Worm (Caenorhabditis elegans) whole organism, L4 larva: ENCODE results near the gene T13A10.64.

Experiments
- F26F4.8 ChIP-seq: fragments of 200-800 bp; sonication (Bioruptor generic); conservative IDR thresholded peaks from 2 replicates; pipeline ENCODE4 v1.3.6; 2022; ENCODE audit warnings: missing genetic modification characterization, missing compliant biosample characterization
- R02D3.7 ChIP-seq: fragments of 150-350 bp; sonication (generic microtip); optimal IDR thresholded peaks from 3 replicates; lab custom pipeline; 2014; ENCODE audit warnings: missing biosample characterization, missing genetic modification characterization
- T20F7.1 ChIP-seq: fragments of 200-800 bp; sonication (Bioruptor generic); optimal IDR thresholded peaks from 2 replicates; lab custom pipeline; 2018; ENCODE audit warnings: mild to moderate bottlenecking, missing genetic modification characterization, missing compliant biosample characterization
- T26A8.4 ChIP-seq: fragments of 200-800 bp; sonication (Bioruptor generic); IDR thresholded peaks from 2 replicates; pipeline ENCODE4 v1.3.6; 2022; ENCODE audit warnings: missing genetic modification characterization, missing compliant biosample characterization
- Y105C5A.15 ChIP-seq: fragments of 200-800 bp; sonication (Bioruptor generic); IDR thresholded peaks from 2 replicates; pipeline ENCODE4 v1.3.6; 2022; ENCODE audit warnings: missing genetic modification characterization, missing compliant biosample characterization
- Y48G9A.11 ChIP-seq: fragments of 200-800 bp; sonication (Bioruptor generic); IDR thresholded peaks from 2 replicates; pipeline ENCODE4 v1.3.6; 2022; ENCODE audit warnings: missing genetic modification reagents, missing genetic modification characterization, missing compliant biosample characterization
- Y75B8A.6 ChIP-seq: fragments of 200-800 bp; sonication (Bioruptor generic); IDR thresholded peaks from 2 replicates; pipeline ENCODE4 v1.3.6; 2022; ENCODE audit warnings: missing genetic modification reagents, missing genetic modification characterization, missing compliant biosample characterization
- ZK337.2 ChIP-seq: fragments of 200-800 bp; sonication (Bioruptor generic); IDR thresholded peaks from 2 replicates; pipeline ENCODE4 v1.3.6; 2022; ENCODE audit warnings: missing genetic modification reagents, missing genetic modification characterization, missing compliant biosample characterization
- aha-1 ChIP-seq: fragments of 150-350 bp; peaks from one replicate; lab custom pipeline; 2014; ENCODE audit warnings: missing biosample characterization, missing genetic modification characterization
- ama-1 ChIP-seq: fragments of 150-350 bp; optimal IDR thresholded peaks from 2 replicates; lab custom pipeline; 2014; ENCODE audit warnings: inconsistent platforms, mixed read lengths
- arid-1 ChIP-seq: fragments of 200-800 bp; sonication (Bioruptor generic); conservative IDR thresholded peaks from 2 replicates; pipeline ENCODE4 v1.3.6; 2022; ENCODE audit warnings: missing genetic modification reagents, missing genetic modification characterization, missing compliant biosample characterization
- ceh-28 ChIP-seq: fragments of 150-350 bp; optimal IDR thresholded peaks from 2 replicates; lab custom pipeline; 2014; ENCODE audit warnings: missing biosample characterization, missing genetic modification reagents, missing genetic modification characterization
- ceh-32 ChIP-seq: sonication (generic microtip); optimal IDR thresholded peaks from 2 replicates; lab custom pipeline; 2016; ENCODE audit warnings: mild to moderate bottlenecking, missing genetic modification characterization, missing compliant biosample characterization; ENCODE audit not compliant: poor library complexity
- ceh-44 ChIP-seq: fragments of 200-800 bp; sonication (Bioruptor generic); IDR thresholded peaks from 2 replicates; pipeline ENCODE4 v1.3.6; 2022; ENCODE audit warnings: missing genetic modification reagents, missing genetic modification characterization, missing compliant biosample characterization
- ceh-62 ChIP-seq: sonication (generic microtip); optimal IDR thresholded peaks from 2 replicates; lab custom pipeline; 2017; ENCODE audit warnings: missing biosample characterization, missing genetic modification characterization
- ceh-82 ChIP-seq: sonication (generic microtip); optimal IDR thresholded peaks from 2 replicates; lab custom pipeline; 2017; ENCODE audit warnings: missing biosample characterization, missing genetic modification characterization
- ces-1 ChIP-seq: fragments of 150-350 bp; sonication (generic microtip); optimal IDR thresholded peaks from 4 replicates; lab custom pipeline; 2014; ENCODE audit warnings: missing biosample characterization, missing genetic modification reagents, missing genetic modification characterization
- daf-19 ChIP-seq: fragments of 200-800 bp; sonication (Bioruptor generic); conservative IDR thresholded peaks from 2 replicates; pipeline ENCODE4 v1.3.6; 2022; ENCODE audit warnings: missing genetic modification characterization, missing compliant biosample characterization
- duxl-1 ChIP-seq: sonication (generic microtip); optimal IDR thresholded peaks from 2 replicates; lab custom pipeline; 2016; ENCODE audit warnings: mild to moderate bottlenecking, missing genetic modification characterization, moderate library complexity, missing compliant biosample characterization; ENCODE audit not compliant: poor library complexity
- dve-1 ChIP-seq: sonication (generic microtip); optimal IDR thresholded peaks from 2 replicates; lab custom pipeline; 2017; ENCODE audit warnings: antibody characterized with exemption, mild to moderate bottlenecking, missing genetic modification characterization, missing compliant biosample characterization; ENCODE audit not compliant: insufficient read depth
- egl-43 ChIP-seq: fragments of 200-800 bp; sonication (Bioruptor generic); IDR thresholded peaks from 2 replicates; pipeline ENCODE4 v1.3.6; 2022; ENCODE audit warnings: missing genetic modification reagents, missing genetic modification characterization, missing compliant biosample characterization
- fkh-10 ChIP-seq: fragments of 150-350 bp; optimal IDR thresholded peaks from 2 replicates; lab custom pipeline; 2014; ENCODE audit warnings: missing biosample characterization, missing genetic modification reagents, missing genetic modification characterization
- fos-1 ChIP-seq: fragments of 150-350 bp; optimal IDR thresholded peaks from 2 replicates; lab custom pipeline; 2014; ENCODE audit warnings: missing biosample characterization, missing genetic modification characterization
- gei-8 ChIP-seq: fragments of 200-800 bp; sonication (Bioruptor generic); optimal IDR thresholded peaks from 2 replicates; lab custom pipeline; 2018; ENCODE audit warnings: mild to moderate bottlenecking, missing genetic modification characterization, missing compliant biosample characterization
- jun-1 ChIP-seq: fragments of 150-350 bp; optimal IDR thresholded peaks from 2 replicates; lab custom pipeline; 2014; ENCODE audit warnings: missing biosample characterization, missing genetic modification reagents, missing genetic modification characterization
- lin-1 ChIP-seq: fragments of 200-800 bp; sonication (Bioruptor generic); IDR thresholded peaks from 2 replicates; pipeline ENCODE4 v1.3.6; 2022; ENCODE audit warnings: missing genetic modification reagents, missing genetic modification characterization, missing compliant biosample characterization
- lin-13 ChIP-seq: fragments of 150-350 bp; optimal IDR thresholded peaks from 2 replicates; lab custom pipeline; 2014; ENCODE audit warnings: missing biosample characterization, missing genetic modification reagents, missing genetic modification characterization
- lir-3 ChIP-seq: sonication (generic microtip); optimal IDR thresholded peaks from 2 replicates; lab custom pipeline; 2016; ENCODE audit warnings: mild to moderate bottlenecking, missing genetic modification characterization, missing compliant biosample characterization
- madf-5 ChIP-seq, 2 experiments: fragments of 200-800 bp; sonication (Bioruptor generic); IDR thresholded peaks; 2 replicates each; pipeline ENCODE4 v1.3.6; 2022; ENCODE audit warnings: missing compliant biosample characterization in 2 of 2, missing genetic modification characterization in 2 of 2
- mes-2 ChIP-seq: sonication (generic microtip); optimal IDR thresholded peaks from 2 replicates; lab custom pipeline; 2016; ENCODE audit warnings: missing genotype, mild to moderate bottlenecking, missing genetic modification characterization, missing compliant biosample characterization; ENCODE audit not compliant: poor library complexity, severe bottlenecking
- nhr-102 ChIP-seq: sonication (generic microtip); optimal IDR thresholded peaks from 2 replicates; lab custom pipeline; 2016; ENCODE audit warnings: mild to moderate bottlenecking, missing genetic modification characterization, moderate library complexity, missing compliant biosample characterization
- nhr-11 ChIP-seq: fragments of 150-350 bp; optimal IDR thresholded peaks from 2 replicates; lab custom pipeline; 2014; ENCODE audit warnings: missing biosample characterization, missing genetic modification characterization
- nhr-237 ChIP-seq: sonication (generic microtip); optimal IDR thresholded peaks from 2 replicates; lab custom pipeline; 2017; ENCODE audit warnings: missing biosample characterization, missing genetic modification characterization
- nhr-25 ChIP-seq: sonication (generic microtip); optimal IDR thresholded peaks from 2 replicates; lab custom pipeline; 2017; ENCODE audit warnings: missing genetic modification characterization, mild to moderate bottlenecking, missing compliant biosample characterization, antibody characterized with exemption, moderate library complexity, borderline replicate concordance; ENCODE audit not compliant: insufficient read depth
- nhr-41 ChIP-seq: fragments of 200-800 bp; sonication (Bioruptor generic); IDR thresholded peaks from 2 replicates; pipeline ENCODE4 v1.3.6; 2022; ENCODE audit warnings: missing genetic modification reagents, missing genetic modification characterization, missing compliant biosample characterization
- nhr-42 ChIP-seq: fragments of 200-800 bp; sonication (Bioruptor generic); IDR thresholded peaks from 2 replicates; pipeline ENCODE4 v1.3.6; 2022; ENCODE audit warnings: missing genetic modification characterization, missing compliant biosample characterization
- nhr-48 ChIP-seq: sonication (generic microtip); optimal IDR thresholded peaks from 2 replicates; lab custom pipeline; 2016; ENCODE audit warnings: mild to moderate bottlenecking, missing genetic modification characterization, missing compliant biosample characterization
- nhr-6 ChIP-seq: fragments of 150-350 bp; optimal IDR thresholded peaks from 2 replicates; lab custom pipeline; 2014; ENCODE audit warnings: missing biosample characterization, missing genetic modification characterization
- nhr-76 ChIP-seq: fragments of 150-350 bp; optimal IDR thresholded peaks from 2 replicates; lab custom pipeline; 2014; ENCODE audit warnings: missing biosample characterization, missing genetic modification characterization
- pha-4 ChIP-seq, 2 experiments: fragments of 150-350 bp in 1 of 2; fragments of 200-800 bp in 1 of 2; sonication (Bioruptor generic) in 1 of 2; IDR thresholded peaks in 1 of 2; optimal IDR thresholded peaks in 1 of 2; 2 replicates each; pipeline versions ENCODE4 v1.3.6 to Lab custom; 2014 to 2022; ENCODE audit warnings: missing genetic modification characterization in 2 of 2, missing genetic modification reagents in 2 of 2, missing biosample characterization in 1 of 2, missing compliant biosample characterization in 1 of 2
- saeg-2 ChIP-seq: fragments of 200-800 bp; sonication (Bioruptor generic); IDR thresholded peaks from 2 replicates; pipeline ENCODE4 v1.3.6; 2022; ENCODE audit warnings: missing genetic modification reagents, missing genetic modification characterization, missing compliant biosample characterization
- sdz-12 ChIP-seq: fragments of 200-800 bp; sonication (Bioruptor generic); optimal IDR thresholded peaks from 2 replicates; lab custom pipeline; 2018; ENCODE audit warnings: mild to moderate bottlenecking, missing genetic modification characterization, missing compliant biosample characterization
- snpc-4 ChIP-seq: fragments of 150-350 bp; optimal IDR thresholded peaks from 2 replicates; lab custom pipeline; 2014; ENCODE audit warnings: missing biosample characterization, missing genetic modification characterization
- spr-3 ChIP-seq: fragments of 200-800 bp; sonication (Bioruptor generic); optimal IDR thresholded peaks from 2 replicates; lab custom pipeline; 2018; ENCODE audit warnings: mild to moderate bottlenecking, missing genetic modification characterization, missing compliant biosample characterization
- tag-97 ChIP-seq: fragments of 200-800 bp; sonication (Bioruptor generic); IDR thresholded peaks from 2 replicates; pipeline ENCODE4 v1.3.6; 2022; ENCODE audit warnings: missing genetic modification characterization, missing compliant biosample characterization
- unc-130 ChIP-seq: sonication (generic microtip); optimal IDR thresholded peaks from 2 replicates; lab custom pipeline; 2016; ENCODE audit warnings: missing genetic modification reagents, missing genetic modification characterization, missing compliant biosample characterization
- vab-7 ChIP-seq: fragments of 200-800 bp; sonication (Bioruptor generic); IDR thresholded peaks from 2 replicates; pipeline ENCODE4 v1.3.6; 2022; ENCODE audit warnings: missing genetic modification reagents, missing genetic modification characterization, missing compliant biosample characterization
- zip-2 ChIP-seq: fragments of 150-350 bp; optimal IDR thresholded peaks from 2 replicates; lab custom pipeline; 2014; ENCODE audit warnings: missing biosample characterization, missing genetic modification characterization
- ztf-7 ChIP-seq: fragments of 150-350 bp; optimal IDR thresholded peaks from 2 replicates; lab custom pipeline; 2014; ENCODE audit warnings: missing biosample characterization, missing genetic modification characterization

Gene T13A10.64

DNA sequence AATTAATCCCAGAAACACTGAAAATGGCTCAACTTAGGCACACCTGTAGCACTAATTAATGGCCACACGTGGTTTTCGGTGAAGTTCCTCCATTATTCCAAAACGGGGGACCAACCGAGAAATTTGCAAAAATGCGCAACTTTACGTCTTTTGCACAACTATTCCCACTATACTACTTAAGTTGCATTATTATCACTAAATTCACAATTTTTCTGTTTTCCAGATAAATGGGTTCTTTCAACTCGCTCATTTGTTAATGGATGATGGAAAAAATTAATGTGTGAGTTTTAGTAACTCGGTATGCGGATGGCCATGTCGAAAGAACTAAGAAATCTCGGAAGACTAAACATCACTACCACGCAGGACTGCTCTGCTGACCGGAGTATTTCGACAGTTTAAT is at the start of gene T13A10.64:
TSS of gene T13A10.64 (plus strand) at position 301 of the 400 bp plus-strand sequence.
- TF ChIP-seq ama-1 = no peak
- TF ChIP-seq saeg-2 (GFP tag; lab: Robert Waterston, UW) = no peak
- TF ChIP-seq Y75B8A.6 (GFP tag; lab: Robert Waterston, UW) = no peak
- TF ChIP-seq lir-3 (tag; lab: Kevin White, UChicago) = no peak
- no peak for TF ChIP-seq madf-5 (GFP tag; IDR thresholded peaks at IDR 0.05; lab: Robert Waterston, UW)
- no peak for TF ChIP-seq nhr-6 (tag; lab: Kevin White, UChicago)
- TF ChIP-seq T26A8.4 (GFP tag; lab: Robert Waterston, UW) = no peak
- no peak for TF ChIP-seq arid-1
- TF ChIP-seq Y105C5A.15 (GFP tag; lab: Robert Waterston, UW) = no peak
- TF ChIP-seq dve-1 (tag; lab: Kevin White, UChicago) = no peak
- no peak for TF ChIP-seq Y48G9A.11 (GFP tag; lab: Robert Waterston, UW)
- TF ChIP-seq aha-1 (tag; lab: Kevin White, UChicago) = no peak
- no peak for TF ChIP-seq nhr-25
- TF ChIP-seq snpc-4 = no peak
- no peak for TF ChIP-seq ceh-32 (tag; lab: Kevin White, UChicago)
- no peak for TF ChIP-seq lin-1 (GFP tag; lab: Robert Waterston, UW)
- TF ChIP-seq ceh-82 (tag; lab: Kevin White, UChicago) = no peak
- no peak for TF ChIP-seq nhr-237 (tag; lab: Kevin White, UChicago)
- no peak for TF ChIP-seq unc-130 (GFP tag; lab: Kevin White, UChicago)
- no peak for TF ChIP-seq daf-19 (GFP tag; lab: Robert Waterston, UW)

DNA sequence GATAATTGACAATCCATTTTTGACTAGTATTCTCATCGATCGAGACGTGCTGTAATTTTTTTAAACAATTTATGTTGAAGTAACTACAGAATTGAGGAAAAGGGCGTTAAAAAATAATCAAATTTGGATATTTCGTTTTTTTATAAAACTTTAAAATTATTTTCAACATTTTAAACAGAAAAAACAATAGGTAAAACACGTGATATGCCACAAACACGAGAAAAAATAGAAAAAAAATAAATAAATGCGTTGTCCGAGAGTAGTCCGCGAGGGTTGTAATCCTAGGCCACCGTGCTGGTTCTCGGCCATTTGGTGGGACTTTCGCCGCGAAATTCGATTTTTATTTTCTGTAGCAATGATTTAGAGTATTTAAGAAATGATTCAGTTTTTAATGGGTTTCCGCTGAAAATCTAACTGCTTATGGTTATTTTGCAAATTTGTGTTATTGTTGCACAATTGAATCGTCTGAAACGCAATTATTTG is 48.4 kb upstream of the T13A10.64 start, which contains the start of gene C49A9.10:
TSS of gene C49A9.10 (minus strand) at position 51 of the 483 bp plus-strand sequence.
- TF ChIP-seq fkh-10 (GFP tag; lab: Kevin White, UChicago) = peak; percentile 27
- TF ChIP-seq nhr-42 = no peak
- no peak for TF ChIP-seq ceh-28 (tag; lab: Kevin White, UChicago)
- TF ChIP-seq duxl-1 (tag; lab: Kevin White, UChicago) = peak; percentile 69
- TF ChIP-seq nhr-41 (GFP tag; lab: Robert Waterston, UW) = no peak
- TF ChIP-seq sdz-12 (GFP tag; lab: Kevin White, UChicago) = no peak
- TF ChIP-seq F26F4.8 = no peak
- no peak for TF ChIP-seq spr-3 (GFP tag; lab: Kevin White, UChicago)
- no peak for TF ChIP-seq egl-43 (GFP tag; lab: Robert Waterston, UW)
- TF ChIP-seq jun-1 (tag; lab: Kevin White, UChicago) = no peak
- peak; percentile 3 for TF ChIP-seq nhr-11 (tag; lab: Kevin White, UChicago)
- no peak for TF ChIP-seq R02D3.7
- 0 out of 2 replicates have a peak, but pooled peaks have one; percentile 43 for TF ChIP-seq pha-4 (GFP tag; IDR thresholded peaks at IDR 0.05; lab: Robert Waterston, UW)
- TF ChIP-seq pha-4 (tag; optimal IDR thresholded peaks at IDR 0.05; lab: Kevin White, UChicago) = peak; percentile 36
- no peak for TF ChIP-seq tag-97 (GFP tag; lab: Robert Waterston, UW)
- no peak for TF ChIP-seq Y105C5A.15 (GFP tag; lab: Robert Waterston, UW)
- no peak for TF ChIP-seq fos-1 (tag; lab: Kevin White, UChicago)
- no peak for TF ChIP-seq ceh-62 (tag; lab: Kevin White, UChicago)
- TF ChIP-seq ceh-44 (GFP tag; lab: Robert Waterston, UW) = peak; percentile 52; the same call in 1 of the 2 replicates
- peak; percentile 36 for TF ChIP-seq lin-13
- TF ChIP-seq nhr-76 = no peak
- peak; percentile 52 for TF ChIP-seq nhr-48
- TF ChIP-seq ces-1 (GFP tag; lab: Kevin White, UChicago) = no peak
- TF ChIP-seq lir-3 (tag; lab: Kevin White, UChicago) = no peak
- peak; percentile 74 for TF ChIP-seq nhr-102 (tag; lab: Kevin White, UChicago)
- no peak for TF ChIP-seq nhr-25
- peak; percentile 94 for TF ChIP-seq ZK337.2 (GFP tag; lab: Robert Waterston, UW)
- TF ChIP-seq ztf-7 (tag; lab: Kevin White, UChicago) = peak; percentile 55
- no peak for TF ChIP-seq nhr-6 (tag; lab: Kevin White, UChicago)
- peak; percentile 73 for TF ChIP-seq dve-1 (tag; lab: Kevin White, UChicago)
- TF ChIP-seq vab-7 (GFP tag; lab: Robert Waterston, UW) = no peak
- TF ChIP-seq mes-2 = peak; percentile 100
- no peak for TF ChIP-seq gei-8 (GFP tag; lab: Kevin White, UChicago)
- no peak for TF ChIP-seq ama-1
- no peak for TF ChIP-seq zip-2 (tag; lab: Kevin White, UChicago)
- TF ChIP-seq T20F7.1 (GFP tag; lab: Kevin White, UChicago) = peak; percentile 70
